Fruit fly (Drosophila melanogaster): ENCODE measurements around the gene GstD10.

The GstD10 gene

dm6 chr3R:12381130-12381700, 15.7 kb upstream of the GstD10 start:
- TF ChIP-seq EcR (GFP tag; optimal IDR thresholded peaks at IDR 0.05) = peak; percentile 58
- TF ChIP-seq CG14655 (GFP tag; optimal IDR thresholded peaks at IDR 0.05) = peak; percentile 69
- TF ChIP-seq CG17806 (tag; optimal IDR thresholded peaks at IDR 0.05) = no peak
- TF ChIP-seq Pif1B (GFP tag; optimal IDR thresholded peaks at IDR 0.05) = no peak
- no peak for TF ChIP-seq CG10348 (GFP tag; IDR thresholded peaks at IDR 0.05)
- TF ChIP-seq Snoo (tag; optimal IDR thresholded peaks at IDR 0.05) = no peak
- TF ChIP-seq Ets98B (GFP tag; IDR thresholded peaks at IDR 0.05) = peak; percentile 55; the same call in 1 of the 2 replicates
- TF ChIP-seq Pif1A (GFP tag; optimal IDR thresholded peaks at IDR 0.05) = no peak
- peak; percentile 73 for TF ChIP-seq CG8301 (tag; optimal IDR thresholded peaks at IDR 0.05)
- no peak; the same call in 1 of the 2 replicates for TF ChIP-seq CG12605 (GFP tag; IDR thresholded peaks at IDR 0.05)
- TF ChIP-seq CG13204 (GFP tag; optimal IDR thresholded peaks at IDR 0.05) = no peak
- no peak for TF ChIP-seq gl (tag; optimal IDR thresholded peaks at IDR 0.05)
- TF ChIP-seq CG4496 (GFP tag; IDR thresholded peaks at IDR 0.05) = peak; percentile 67
- TF ChIP-seq CG32121 (GFP tag; IDR thresholded peaks at IDR 0.05) = peak; percentile 58; the same call in 1 of the 2 replicates

- TF ChIP-seq CG15710 (tag; optimal IDR thresholded peaks at IDR 0.05) (no peak), CG9948 (tag; optimal IDR thresholded peaks at IDR 0.05) (no peak), CG8301 (tag; optimal IDR thresholded peaks at IDR 0.05) (no peak), EcR (GFP tag; optimal IDR thresholded peaks at IDR 0.05) (no peak), D1 (tag; optimal IDR thresholded peaks at IDR 0.05) (no peak), Pif1B (GFP tag; optimal IDR thresholded peaks at IDR 0.05) (no peak), CG10348 (GFP tag; IDR thresholded peaks at IDR 0.05) (no peak), CG4496 (GFP tag; IDR thresholded peaks at IDR 0.05) (no peak), CG8159 (tag; optimal IDR thresholded peaks at IDR 0.05) (no peak), CG14655 (GFP tag; optimal IDR thresholded peaks at IDR 0.05) (no peak), CG13204 (GFP tag; optimal IDR thresholded peaks at IDR 0.05) (no peak), Snoo (tag; optimal IDR thresholded peaks at IDR 0.05) (no peak), CG12605 (GFP tag; IDR thresholded peaks at IDR 0.05) (no peak), fd96Ca (GFP tag; IDR thresholded peaks at IDR 0.05) (no peak), Pif1A (GFP tag; optimal IDR thresholded peaks at IDR 0.05) (no peak)
Observed at dm6 chr3R:12379708-12380107, 14.2 kb upstream of the GstD10 start, which contains the start of gene GstD8. GstD8 (plus strand) TSS chr3R:12380008.

- TF ChIP-seq CG32121 (GFP tag; IDR thresholded peaks at IDR 0.05) (no peak), rn (GFP tag; IDR thresholded peaks at IDR 0.05) (no peak), CG8301 (tag; optimal IDR thresholded peaks at IDR 0.05) (no peak), CG12605 (GFP tag; IDR thresholded peaks at IDR 0.05) (no peak), Snoo (tag; optimal IDR thresholded peaks at IDR 0.05) (no peak), CG15710 (tag; optimal IDR thresholded peaks at IDR 0.05) (no peak), CG14655 (GFP tag; optimal IDR thresholded peaks at IDR 0.05) (no peak), Pif1A (GFP tag; optimal IDR thresholded peaks at IDR 0.05) (no peak), CG34367 (tag; optimal IDR thresholded peaks at IDR 0.05) (no peak), CG9948 (tag; optimal IDR thresholded peaks at IDR 0.05) (no peak), CG17806 (tag; optimal IDR thresholded peaks at IDR 0.05) (no peak), D1 (tag; optimal IDR thresholded peaks at IDR 0.05) (no peak), CG8159 (tag; optimal IDR thresholded peaks at IDR 0.05) (no peak), EcR (GFP tag; optimal IDR thresholded peaks at IDR 0.05) (no peak), CG13204 (GFP tag; optimal IDR thresholded peaks at IDR 0.05) (no peak), fd96Ca (GFP tag; IDR thresholded peaks at IDR 0.05) (no peak)
Observed at dm6 chr3R:12379249-12379648, 13.7 kb upstream of the GstD10 start.

dm6 chr3R:12378200-12378599, 12.7 kb upstream of the GstD10 start, which contains the start of gene GstD7:
GstD7 (plus strand) TSS chr3R:12378500.
- TF ChIP-seq Pif1A (GFP tag; optimal IDR thresholded peaks at IDR 0.05) = no peak

dm6 chr3R:12376828-12377227, 11.3 kb upstream of the GstD10 start, which contains the start of gene GstD6:
GstD6 (plus strand) TSS chr3R:12377128.
- TF ChIP-seq CG8159 (tag; optimal IDR thresholded peaks at IDR 0.05) (no peak), Snoo (tag; optimal IDR thresholded peaks at IDR 0.05) (no peak), Pif1A (GFP tag; optimal IDR thresholded peaks at IDR 0.05) (no peak), CG13204 (GFP tag; optimal IDR thresholded peaks at IDR 0.05) (no peak), CG4496 (GFP tag; IDR thresholded peaks at IDR 0.05) (no peak), CG34367 (tag; optimal IDR thresholded peaks at IDR 0.05) (no peak), D1 (tag; optimal IDR thresholded peaks at IDR 0.05) (no peak)

- TF ChIP-seq EcR (GFP tag; optimal IDR thresholded peaks at IDR 0.05) = peak; percentile 76
- no peak for TF ChIP-seq CG17806 (tag; optimal IDR thresholded peaks at IDR 0.05)
Observed at dm6 chr3R:12375258-12375783, 9.8 kb upstream of the GstD10 start, which contains the start of gene GstD5. GstD5 (plus strand) TSS chr3R:12375733.

- TF ChIP-seq CG13204 (GFP tag; optimal IDR thresholded peaks at IDR 0.05) (no peak), EcR (GFP tag; optimal IDR thresholded peaks at IDR 0.05) (peak; percentile 21)
Observed at dm6 chr3R:12373800-12374199, 8.3 kb upstream of the GstD10 start, which contains the start of gene GstD4. GstD4 (plus strand) TSS chr3R:12374100.
